Worm (Caenorhabditis elegans) whole organism, L1 larva: ENCODE measurements around the gene hlh-29.

Experiments
- C04F5.9 ChIP-seq: sonication (generic microtip); optimal IDR thresholded peaks from 2 replicates; lab custom pipeline; 2016; ENCODE audit warnings: missing genetic modification characterization, missing compliant biosample characterization
- C34B4.2 ChIP-seq: sonication (generic microtip); optimal IDR thresholded peaks from 2 replicates; lab custom pipeline; 2017; ENCODE audit warnings: mild to moderate bottlenecking, missing genetic modification characterization, missing compliant biosample characterization
- F16B12.6 ChIP-seq: fragments of 150-350 bp; optimal IDR thresholded peaks from 2 replicates; lab custom pipeline; 2014; ENCODE audit warnings: missing biosample characterization, missing genetic modification characterization
- ceh-82 ChIP-seq, 3 experiments: fragments of 150-350 bp in 1 of 3; sonication (generic microtip) in 2 of 3; optimal IDR thresholded peaks; 2 replicates each; lab custom pipeline; 2014 to 2017; ENCODE audit warnings: missing biosample characterization in 3 of 3, missing genetic modification characterization in 3 of 3
- ceh-88 ChIP-seq: fragments of 200-800 bp; sonication (Bioruptor generic); IDR thresholded peaks from 2 replicates; pipeline ENCODE4 v1.3.6; 2022; ENCODE audit warnings: missing genetic modification characterization, missing compliant biosample characterization
- dsc-1 ChIP-seq: sonication (generic microtip); optimal IDR thresholded peaks from 2 replicates; lab custom pipeline; 2016; ENCODE audit warnings: mild to moderate bottlenecking, missing genetic modification characterization, missing compliant biosample characterization
- efl-1 ChIP-seq, 4 experiments: fragments of 150-350 bp; optimal IDR thresholded peaks in 3 of 4; peaks in 1 of 4; 1 replicate in 1 of 4; 2 replicates in 3 of 4; lab custom pipeline; 2014; ENCODE audit warnings: missing biosample characterization in 2 of 4, missing genetic modification characterization in 2 of 4, missing genetic modification reagents in 2 of 4
- egl-27 ChIP-seq, 2 experiments: fragments of 150-350 bp in 1 of 2; sonication (generic microtip); optimal IDR thresholded peaks; 3 replicates each; lab custom pipeline; 2017 to 2018; ENCODE audit warnings: missing biosample characterization in 2 of 2, missing genetic modification characterization in 2 of 2, missing genetic modification reagents in 2 of 2
- elt-2 ChIP-seq: sonication (generic microtip); optimal IDR thresholded peaks from 2 replicates; lab custom pipeline; 2016; ENCODE audit warnings: missing genetic modification characterization, mild to moderate bottlenecking, inconsistent platforms, missing compliant biosample characterization, missing genetic modification reagents
- fkh-10 ChIP-seq: sonication (generic microtip); optimal IDR thresholded peaks from 2 replicates; lab custom pipeline; 2017; ENCODE audit warnings: missing biosample characterization, missing genetic modification reagents, missing genetic modification characterization
- fkh-4 ChIP-seq: sonication (generic microtip); optimal IDR thresholded peaks from 2 replicates; lab custom pipeline; 2016; ENCODE audit warnings: missing compliant biosample characterization, missing genetic modification characterization, borderline replicate concordance
- hlh-17 ChIP-seq: fragments of 200-800 bp; sonication (Bioruptor generic); optimal IDR thresholded peaks from 2 replicates; lab custom pipeline; 2018; ENCODE audit warnings: missing genetic modification characterization, mild to moderate bottlenecking, missing compliant biosample characterization, moderate library complexity, borderline replicate concordance
- jun-1 ChIP-seq: fragments of 150-350 bp; optimal IDR thresholded peaks from 2 replicates; lab custom pipeline; 2014; ENCODE audit warnings: missing biosample characterization, missing genetic modification reagents, missing genetic modification characterization
- lin-14 ChIP-seq: fragments of 200-800 bp; sonication (Bioruptor generic); optimal IDR thresholded peaks from 2 replicates; lab custom pipeline; 2018; ENCODE audit warnings: mild to moderate bottlenecking, missing genetic modification characterization, moderate library complexity, missing compliant biosample characterization
- lin-35 ChIP-seq, 2 experiments: fragments of 150-350 bp; optimal IDR thresholded peaks; 2 replicates each; lab custom pipeline; 2014; ENCODE audit warnings: missing biosample characterization in 2 of 2, missing genetic modification characterization in 2 of 2, missing genetic modification reagents in 2 of 2
- lsy-2 ChIP-seq, 2 experiments: fragments of 150-350 bp; optimal IDR thresholded peaks; 2 replicates each; lab custom pipeline; 2014; ENCODE audit warnings: missing biosample characterization in 2 of 2, missing genetic modification characterization in 2 of 2
- mdl-1 ChIP-seq, 2 experiments: fragments of 150-350 bp; optimal IDR thresholded peaks; 2 replicates each; lab custom pipeline; 2014 to 2017; ENCODE audit warnings: missing biosample characterization in 2 of 2, missing genetic modification characterization in 2 of 2, inconsistent platforms in 1 of 2
- mef-2 ChIP-seq: fragments of 150-350 bp; optimal IDR thresholded peaks from 2 replicates; lab custom pipeline; 2014; ENCODE audit warnings: missing biosample characterization, missing genetic modification characterization
- nhr-11 ChIP-seq: fragments of 150-350 bp; optimal IDR thresholded peaks from 2 replicates; lab custom pipeline; 2014; ENCODE audit warnings: missing biosample characterization, missing genetic modification characterization
- nhr-19 ChIP-seq: fragments of 200-800 bp; sonication (Bioruptor generic); conservative IDR thresholded peaks from 2 replicates; pipeline ENCODE4 v1.3.6; 2022; ENCODE audit warnings: missing genetic modification characterization, missing compliant biosample characterization
- nhr-47 ChIP-seq: sonication (generic microtip); optimal IDR thresholded peaks from 2 replicates; lab custom pipeline; 2016; ENCODE audit warnings: mild to moderate bottlenecking, missing genetic modification characterization, moderate library complexity, missing compliant biosample characterization
- nhr-71 ChIP-seq: sonication (generic microtip); optimal IDR thresholded peaks from 2 replicates; lab custom pipeline; 2016; ENCODE audit warnings: mild to moderate bottlenecking, missing genetic modification characterization, moderate library complexity, missing compliant biosample characterization
- nhr-76 ChIP-seq: sonication (generic microtip); optimal IDR thresholded peaks from 2 replicates; lab custom pipeline; 2017; ENCODE audit warnings: missing biosample characterization, missing genetic modification characterization
- nhr-84 ChIP-seq: sonication (generic microtip); optimal IDR thresholded peaks from 2 replicates; lab custom pipeline; 2017; ENCODE audit warnings: missing biosample characterization, missing genetic modification characterization
- nhr-90 ChIP-seq: sonication (generic microtip); optimal IDR thresholded peaks from 2 replicates; lab custom pipeline; 2016; ENCODE audit warnings: mild to moderate bottlenecking, missing genetic modification characterization, missing compliant biosample characterization; ENCODE audit not compliant: poor library complexity
- pag-3 ChIP-seq: sonication (generic microtip); optimal IDR thresholded peaks from 2 replicates; lab custom pipeline; 2017; ENCODE audit warnings: missing genetic modification characterization, mild to moderate bottlenecking, missing compliant biosample characterization, antibody characterized with exemption, borderline replicate concordance; ENCODE audit not compliant: insufficient read depth
- pax-3 ChIP-seq: fragments of 200-800 bp; sonication (Bioruptor generic); optimal IDR thresholded peaks from 2 replicates; lab custom pipeline; 2018; ENCODE audit warnings: mild to moderate bottlenecking, missing genetic modification characterization, moderate library complexity, missing compliant biosample characterization
- rnt-1 ChIP-seq: sonication (generic microtip); optimal IDR thresholded peaks from 2 replicates; lab custom pipeline; 2016; ENCODE audit warnings: mild to moderate bottlenecking, missing genetic modification characterization, moderate library complexity, missing compliant biosample characterization
- skn-1 ChIP-seq: fragments of 150-350 bp; optimal IDR thresholded peaks from 2 replicates; lab custom pipeline; 2014; ENCODE audit warnings: missing biosample characterization, missing genetic modification characterization
- snu-23 ChIP-seq: sonication (generic microtip); optimal IDR thresholded peaks from 2 replicates; lab custom pipeline; 2016; ENCODE audit warnings: missing genetic modification characterization, missing compliant biosample characterization
- sptf-1 ChIP-seq: fragments of 150-350 bp; optimal IDR thresholded peaks from 2 replicates; lab custom pipeline; 2014; ENCODE audit warnings: missing biosample characterization, missing genetic modification characterization
- sup-37 ChIP-seq: fragments of 200-800 bp; sonication (Bioruptor generic); optimal IDR thresholded peaks from 2 replicates; lab custom pipeline; 2018; ENCODE audit warnings: mild to moderate bottlenecking, missing genetic modification characterization, missing compliant biosample characterization
- unc-130 ChIP-seq: fragments of 150-350 bp; optimal IDR thresholded peaks from 2 replicates; lab custom pipeline; 2017; ENCODE audit warnings: missing biosample characterization, missing genetic modification characterization, inconsistent platforms
- unc-98 ChIP-seq: fragments of 200-800 bp; sonication (Bioruptor generic); IDR thresholded peaks from 2 replicates; pipeline ENCODE4 v1.3.6; 2022; ENCODE audit warnings: missing genetic modification characterization, missing compliant biosample characterization
- zag-1 ChIP-seq: fragments of 150-350 bp; optimal IDR thresholded peaks from 2 replicates; lab custom pipeline; 2014; ENCODE audit warnings: missing biosample characterization, missing genetic modification characterization

hlh-29 gene

DNA sequence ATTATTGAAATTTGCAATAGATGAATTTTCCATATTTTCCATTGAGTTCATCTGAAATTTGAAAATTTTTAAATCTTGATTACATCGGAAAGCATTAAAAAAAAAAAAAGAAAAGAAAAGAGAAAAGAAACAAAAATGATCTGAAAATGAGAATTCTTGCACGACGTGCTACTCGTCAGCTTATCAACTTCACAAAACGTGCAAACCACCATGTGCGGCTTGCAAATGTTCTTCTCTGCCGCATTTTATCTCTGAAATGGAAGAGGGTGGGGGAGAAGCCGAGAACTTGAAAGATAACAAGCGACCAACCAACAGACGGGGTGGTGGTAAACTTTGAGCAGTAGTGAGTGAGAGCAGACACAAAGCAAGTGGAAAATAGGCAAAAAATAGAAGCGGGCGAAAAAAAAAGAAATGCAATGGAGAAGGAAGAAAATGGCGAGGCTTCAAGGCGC is 14.4 kb downstream of the hlh-29 start, which contains the start of gene F31A3.3:
TSS of gene F31A3.3 (minus strand) at position 51 of the 452 bp plus-strand sequence.
- TF ChIP-seq lin-14 (GFP tag; lab: Kevin White, UChicago): peak; percentile 25
- TF ChIP-seq nhr-71 (tag; lab: Kevin White, UChicago): peak; percentile 11
- TF ChIP-seq mdl-1 (tag; optimal IDR thresholded peaks at IDR 0.05; lab: Kevin White, UChicago): peak in 1 of 2 experiments; percentile 2
- TF ChIP-seq nhr-19 (GFP tag; lab: Robert Waterston, UW): no peak
- peak; percentile 60 for TF ChIP-seq elt-2 (tag; lab: Kevin White, UChicago)
- no peak for TF ChIP-seq nhr-90 (tag; lab: Kevin White, UChicago)
- TF ChIP-seq, all 84 proteins: peak for 4

DNA sequence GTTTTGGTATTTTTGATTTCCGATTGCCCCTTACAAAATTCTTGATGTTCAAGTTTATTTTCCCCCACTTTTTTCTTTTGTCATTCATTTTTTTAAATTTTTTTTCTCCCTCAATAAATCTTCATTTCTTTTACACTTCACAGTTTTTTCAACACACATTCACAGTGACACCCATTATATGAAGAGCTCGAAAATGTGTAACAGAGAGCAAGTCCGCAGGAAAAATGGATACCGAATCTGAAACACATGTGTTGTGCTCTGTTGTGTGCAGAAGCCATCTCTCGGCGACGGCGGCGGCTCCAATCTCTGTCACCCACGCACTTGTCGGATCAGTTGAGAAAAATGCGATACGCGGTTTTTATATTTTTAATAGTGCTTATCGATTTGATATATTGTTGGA is 20.4 kb downstream of the hlh-29 start, which contains the start of gene sup-10:
TSS of gene sup-10 (plus strand) at position 277 of the 400 bp plus-strand sequence.
- TF ChIP-seq ceh-88 (no peak), snu-23 (GFP tag; lab: Kevin White, UChicago) (peak; percentile 2), C04F5.9 (no peak), ceh-82 (tag; optimal IDR thresholded peaks at IDR 0.05; lab: Kevin White, UChicago) (no peak), jun-1 (tag; lab: Kevin White, UChicago) (no peak), zag-1 (tag; lab: Kevin White, UChicago) (no peak), unc-130 (tag; lab: Kevin White, UChicago) (no peak), nhr-11 (tag; lab: Kevin White, UChicago) (no peak), fkh-4 (tag; lab: Kevin White, UChicago) (peak; percentile 73), sptf-1 (no peak), lin-35 (GFP tag; optimal IDR thresholded peaks at IDR 0.05; lab: Kevin White, UChicago) (no peak), F16B12.6 (tag; lab: Kevin White, UChicago) (no peak), rnt-1 (tag; lab: Kevin White, UChicago) (peak; percentile 67), pag-3 (tag; lab: Kevin White, UChicago) (no peak), egl-27 (tag; optimal IDR thresholded peaks at IDR 0.05; lab: Kevin White, UChicago) (no peak), lin-14 (GFP tag; lab: Kevin White, UChicago) (peak; percentile 75), nhr-19 (GFP tag; lab: Robert Waterston, UW) (peak; percentile 31), nhr-47 (no peak), mdl-1 (tag; optimal IDR thresholded peaks at IDR 0.05; lab: Kevin White, UChicago) (no peak), dsc-1 (peak; percentile 93), C34B4.2 (tag; lab: Kevin White, UChicago) (no peak), pax-3 (tag; lab: Kevin White, UChicago) (no peak), lsy-2 (tag; optimal IDR thresholded peaks at IDR 0.05; lab: Kevin White, UChicago) (peak in 1 of 2 experiments; percentile 10), hlh-17 (GFP tag; lab: Kevin White, UChicago) (no peak), nhr-71 (tag; lab: Kevin White, UChicago) (peak; percentile 64), nhr-76 (tag; lab: Kevin White, UChicago) (no peak), efl-1 (optimal IDR thresholded peaks at IDR 0.05; lab: Kevin White, UChicago) (no peak), efl-1 (GFP tag; optimal IDR thresholded peaks at IDR 0.05 in 1 of 2; lab: Kevin White, UChicago) (peak in 1 of 2 experiments; percentile 11)

DNA sequence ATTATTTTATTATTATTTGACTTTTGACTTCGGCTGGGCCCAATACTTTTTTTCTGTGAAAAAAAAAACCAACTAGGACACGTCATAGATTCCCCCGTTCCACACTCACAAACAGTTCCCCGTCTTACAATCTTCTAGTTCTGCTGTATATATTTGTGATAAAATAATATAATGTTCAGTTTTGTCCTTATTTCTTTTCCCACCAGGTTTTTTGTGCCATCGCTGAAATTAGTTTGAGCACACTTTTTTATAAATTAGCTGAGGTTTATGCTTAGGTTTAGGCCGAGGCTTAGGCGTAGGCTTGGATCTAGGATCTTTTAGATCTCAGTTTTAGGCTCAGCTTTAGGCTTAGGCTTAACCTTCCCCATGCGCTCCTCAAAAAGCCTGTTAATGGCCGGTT is 21.1 kb downstream of the hlh-29 start:
- TF ChIP-seq snu-23 (GFP tag; lab: Kevin White, UChicago) (no peak), mef-2 (no peak), skn-1 (tag; lab: Kevin White, UChicago) (no peak), sup-37 (GFP tag; lab: Kevin White, UChicago) (no peak), unc-130 (tag; lab: Kevin White, UChicago) (no peak), fkh-10 (no peak), unc-98 (GFP tag; lab: Robert Waterston, UW) (no peak), nhr-84 (tag; lab: Kevin White, UChicago) (no peak), jun-1 (tag; lab: Kevin White, UChicago) (no peak)
